Worm (Caenorhabditis elegans) whole organism, L3 larva: Measurements from ENCODE around the gene ubh-1.

Source experiments
- elt-3 ChIP-seq, 3 experiments: fragments of 150-350 bp in 1 of 3; sonication (generic microtip) in 2 of 3; optimal IDR thresholded peaks; 2 replicates in 2 of 3; 4 replicates in 1 of 3; lab custom pipeline; 2014 to 2017; ENCODE audit warnings: missing biosample characterization in 3 of 3, missing genetic modification characterization in 3 of 3
- jun-1 ChIP-seq: fragments of 150-350 bp; optimal IDR thresholded peaks from 2 replicates; lab custom pipeline; 2014; ENCODE audit warnings: missing biosample characterization, missing genetic modification reagents, missing genetic modification characterization
- lin-15B ChIP-seq: fragments of 150-350 bp; optimal IDR thresholded peaks from 2 replicates; lab custom pipeline; 2014; ENCODE audit warnings: missing biosample characterization, missing genetic modification characterization
- pha-4 ChIP-seq: fragments of 150-350 bp; optimal IDR thresholded peaks from 2 replicates; lab custom pipeline; 2014; ENCODE audit warnings: missing biosample characterization, missing genetic modification reagents, missing genetic modification characterization
- sea-2 ChIP-seq: fragments of 150-350 bp; sonication (generic microtip); optimal IDR thresholded peaks from 4 replicates; lab custom pipeline; 2014; ENCODE audit warnings: missing biosample characterization, missing genetic modification reagents, missing genetic modification characterization
- skn-1 ChIP-seq: fragments of 150-350 bp; optimal IDR thresholded peaks from 2 replicates; lab custom pipeline; 2014; ENCODE audit warnings: missing biosample characterization, missing genetic modification characterization
- unc-62 ChIP-seq: fragments of 150-350 bp; sonication (generic microtip); optimal IDR thresholded peaks from 4 replicates; lab custom pipeline; 2014; ENCODE audit warnings: missing biosample characterization, missing genetic modification reagents, missing genetic modification characterization
- ztf-4 ChIP-seq: fragments of 150-350 bp; optimal IDR thresholded peaks from 2 replicates; lab custom pipeline; 2014; ENCODE audit warnings: missing biosample characterization, missing genetic modification characterization

DNA sequence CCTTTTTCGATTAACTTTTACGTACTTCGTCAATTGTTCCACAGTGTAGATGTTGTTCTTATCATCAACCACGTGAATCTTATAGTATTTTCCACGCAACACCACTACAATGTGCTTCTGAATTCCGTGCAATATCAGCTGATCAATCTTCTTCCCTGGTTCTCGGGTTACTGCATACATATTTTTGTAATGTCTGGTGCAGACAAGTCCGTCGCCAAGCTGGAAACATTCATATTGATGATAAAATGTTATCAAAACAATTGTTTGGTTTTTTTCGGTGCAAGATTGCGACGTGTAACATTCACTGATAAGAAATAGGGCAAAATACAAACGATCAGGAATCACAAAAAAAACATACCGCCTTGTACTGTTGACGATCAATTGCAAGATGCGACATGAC is 18.7 kb downstream of the ubh-1 start:
- TF ChIP-seq skn-1 (tag; lab: Kevin White, UChicago) (peak; percentile 7), jun-1 (tag; lab: Kevin White, UChicago) (no peak), unc-62 (GFP tag; lab: Kevin White, UChicago) (no peak), pha-4 (tag; lab: Kevin White, UChicago) (no peak), elt-3 (tag; optimal IDR thresholded peaks at IDR 0.05; lab: Kevin White, UChicago) (no peak), sea-2 (GFP tag; lab: Kevin White, UChicago) (no peak), lin-15B (no peak), ztf-4 (tag; lab: Kevin White, UChicago) (no peak)
